Fruit fly (Drosophila melanogaster): ENCODE data around the gene CG12541.
A peak's percentile ranks its signal among the peaks of the same experiment; 100 is the strongest.

The CG12541 gene

dm6 chrX:7097859-7098303 is 32.0 kb upstream of the CG12541 start, which contains the start of gene Sxl (continued):
- TF ChIP-seq CHES-1-like (GFP tag; optimal IDR thresholded peaks at IDR 0.05) = peak; percentile 21
- TF ChIP-seq scrt (GFP tag; optimal IDR thresholded peaks at IDR 0.05) = peak; percentile 0
- TF ChIP-seq her (GFP tag; optimal IDR thresholded peaks at IDR 0.05) = peak; percentile 53
- TF ChIP-seq Gsc (GFP tag; IDR thresholded peaks at IDR 0.05) = no peak
- no peak for TF ChIP-seq CG33557 (GFP tag; optimal IDR thresholded peaks at IDR 0.05)
- TF ChIP-seq Lim3 (GFP tag; IDR thresholded peaks at IDR 0.05) = no peak
- TF ChIP-seq mam (GFP tag; optimal IDR thresholded peaks at IDR 0.05) = no peak
- peak; percentile 57 for TF ChIP-seq wek (GFP tag; optimal IDR thresholded peaks at IDR 0.05)
- peak; percentile 87 for TF ChIP-seq CG33213 (GFP tag; optimal IDR thresholded peaks at IDR 0.05)
- TF ChIP-seq Hand (GFP tag; optimal IDR thresholded peaks at IDR 0.05) = no peak
- peak; percentile 55 for TF ChIP-seq CG4617 (GFP tag; optimal IDR thresholded peaks at IDR 0.05; ENCODE audit: borderline replicate concordance)
- 0 out of 3 replicates have a peak, but pooled peaks have one; percentile 15 for TF ChIP-seq ken (GFP tag; IDR thresholded peaks at IDR 0.05)
- no peak for TF ChIP-seq zfh2 (GFP tag; optimal IDR thresholded peaks at IDR 0.05)
- no peak for TF ChIP-seq otp (GFP tag; IDR thresholded peaks at IDR 0.05)
- no peak for TF ChIP-seq tx (GFP tag; optimal IDR thresholded peaks at IDR 0.05)
- no peak for TF ChIP-seq E2f1 (GFP tag; IDR thresholded peaks at IDR 0.05)
- no peak for TF ChIP-seq CG10979 (tag; optimal IDR thresholded peaks at IDR 0.05)
- TF ChIP-seq CG34422 (GFP tag; IDR thresholded peaks at IDR 0.05) = peak; percentile 35; the same call in 1 of the 3 replicates
- no peak for TF ChIP-seq CG17359 (tag; optimal IDR thresholded peaks at IDR 0.05)
- peak; percentile 77 for TF ChIP-seq gsb-n (tag; optimal IDR thresholded peaks at IDR 0.05)
- peak; percentile 6 for TF ChIP-seq CG7745 (tag; optimal IDR thresholded peaks at IDR 0.05)
- no peak for TF ChIP-seq Nf-YB (GFP tag; optimal IDR thresholded peaks at IDR 0.05)
- TF ChIP-seq vvl (GFP tag; IDR thresholded peaks at IDR 0.05) = peak; percentile 50
- no peak for TF ChIP-seq Ada2b (GFP tag; IDR thresholded peaks at IDR 0.05)
- TF ChIP-seq pzg (GFP tag; optimal IDR thresholded peaks at IDR 0.05) = peak; percentile 97
- no peak for TF ChIP-seq btn (GFP tag; optimal IDR thresholded peaks at IDR 0.05)
- TF ChIP-seq CG17328 (GFP tag; IDR thresholded peaks at IDR 0.05) = peak; percentile 27; the same call in 1 of the 2 replicates
- TF ChIP-seq CG31365 (tag; optimal IDR thresholded peaks at IDR 0.05) = peak; percentile 46
- TF ChIP-seq CG42726 (GFP tag; IDR thresholded peaks at IDR 0.05; ENCODE audit: partially characterized antibody) = peak; percentile 73
- TF ChIP-seq CG13424 (tag; optimal IDR thresholded peaks at IDR 0.05) = no peak
- peak; percentile 35 for TF ChIP-seq Spps (tag; optimal IDR thresholded peaks at IDR 0.05)
- peak in 1 of 2 experiments; percentile 4 for TF ChIP-seq chif (GFP tag; optimal IDR thresholded peaks at IDR 0.05)
- peak; percentile 99 for TF ChIP-seq gfzf (GFP tag; optimal IDR thresholded peaks at IDR 0.05)
- no peak for TF ChIP-seq ro (GFP tag; IDR thresholded peaks at IDR 0.05)
- TF ChIP-seq CG7987 (GFP tag; optimal IDR thresholded peaks at IDR 0.05) = peak; percentile 51
- TF ChIP-seq hbn (GFP tag; IDR thresholded peaks at IDR 0.05; ENCODE audit: partially characterized antibody) = peak; percentile 21; the same call in 1 of the 2 replicates
- no peak for TF ChIP-seq CG14860 (GFP tag; IDR thresholded peaks at IDR 0.05; ENCODE audit: partially characterized antibody)
- TF ChIP-seq Pdp1 (GFP tag; optimal IDR thresholded peaks at IDR 0.05) = peak in 1 of 2 experiments; percentile 52
- no peak for TF ChIP-seq Xbp1 (GFP tag; optimal IDR thresholded peaks at IDR 0.05)
- peak; percentile 20 for TF ChIP-seq jumu (GFP tag; optimal IDR thresholded peaks at IDR 0.05)
- no peak for TF ChIP-seq ERR (GFP tag; optimal IDR thresholded peaks at IDR 0.05)
- TF ChIP-seq CG6272 (GFP tag; IDR thresholded peaks at IDR 0.05) = 0 out of 2 replicates have a peak, but pooled peaks have one; percentile 12
- peak; percentile 15 for TF ChIP-seq CG7839 (tag; optimal IDR thresholded peaks at IDR 0.05)
- TF ChIP-seq sqz (GFP tag; optimal IDR thresholded peaks at IDR 0.05) = no peak
- peak; percentile 29 for TF ChIP-seq repo (GFP tag; optimal IDR thresholded peaks at IDR 0.05)
- TF ChIP-seq CG11696 (GFP tag; IDR thresholded peaks at IDR 0.05) = no peak
- TF ChIP-seq YL-1 (GFP tag; optimal IDR thresholded peaks at IDR 0.05) = peak; percentile 49
- peak; percentile 79 for TF ChIP-seq CTCF (GFP tag; optimal IDR thresholded peaks at IDR 0.05)
- TF ChIP-seq CG18262 (tag; optimal IDR thresholded peaks at IDR 0.05) = no peak
- TF ChIP-seq Hr39 (optimal IDR thresholded peaks at IDR 0.05) = no peak
- TF ChIP-seq crp (GFP tag; optimal IDR thresholded peaks at IDR 0.05) = peak in 1 of 2 experiments; percentile 4

All from whole organism, embryonic.